Fruit fly (Drosophila melanogaster): ENCODE results near the gene Gr93b.

The Gr93b gene

dm6 chr3R:21887588-21888007 is 44.0 kb upstream of the Gr93b start (continued):
- TF ChIP-seq hkb (optimal IDR thresholded peaks at IDR 0.05) (no peak), hkb (GFP tag; IDR thresholded peaks at IDR 0.05) (peak; percentile 41; the same call in 1 of the 2 replicates), Fer2 (tag; optimal IDR thresholded peaks at IDR 0.05) (no peak), CG17385 (GFP tag; optimal IDR thresholded peaks at IDR 0.05) (no peak), Trl (optimal IDR thresholded peaks at IDR 0.05) (no peak), Trl (GFP tag; optimal IDR thresholded peaks at IDR 0.05) (no peak), pnt (GFP tag; optimal IDR thresholded peaks at IDR 0.05) (peak; percentile 35), CG3838 (GFP tag; optimal IDR thresholded peaks at IDR 0.05) (no peak), Hmr (GFP tag; optimal IDR thresholded peaks at IDR 0.05) (no peak), CG2116 (GFP tag; optimal IDR thresholded peaks at IDR 0.05) (no peak), tio (GFP tag; optimal IDR thresholded peaks at IDR 0.05) (no peak), Ptx1 (GFP tag; IDR thresholded peaks at IDR 0.05) (peak; percentile 65), CG16779 (GFP tag; IDR thresholded peaks at IDR 0.05) (no peak), CG9932 (GFP tag; IDR thresholded peaks at IDR 0.05) (no peak), D (optimal IDR thresholded peaks at IDR 0.05) (no peak), D (GFP tag; optimal IDR thresholded peaks at IDR 0.05) (no peak), zen (tag; optimal IDR thresholded peaks at IDR 0.05) (no peak), mirr (GFP tag; optimal IDR thresholded peaks at IDR 0.05) (no peak), CG17568 (GFP tag; optimal IDR thresholded peaks at IDR 0.05) (no peak), caup (GFP tag; optimal IDR thresholded peaks at IDR 0.05; ENCODE audit: severe bottlenecking) (no peak), ftz-f1 (GFP tag; optimal IDR thresholded peaks at IDR 0.05) (no peak), Hsf (GFP tag; optimal IDR thresholded peaks at IDR 0.05) (no peak), CG7271 (tag; optimal IDR thresholded peaks at IDR 0.05) (no peak), pb (GFP tag; optimal IDR thresholded peaks at IDR 0.05) (no peak), CG6254 (GFP tag; optimal IDR thresholded peaks at IDR 0.05) (no peak), nerfin-1 (tag; optimal IDR thresholded peaks at IDR 0.05) (no peak), Myb (GFP tag; optimal IDR thresholded peaks at IDR 0.05) (no peak), dati (GFP tag; IDR thresholded peaks at IDR 0.05) (no peak), CG10654 (GFP tag; optimal IDR thresholded peaks at IDR 0.05) (no peak), Atf-2 (GFP tag; optimal IDR thresholded peaks at IDR 0.05) (no peak), Tbp (GFP tag; optimal IDR thresholded peaks at IDR 0.05) (no peak), Dad (GFP tag; optimal IDR thresholded peaks at IDR 0.05) (no peak), fd102C (GFP tag; optimal IDR thresholded peaks at IDR 0.05) (no peak), Awh (GFP tag; IDR thresholded peaks at IDR 0.05) (0 out of 2 replicates have a peak, but pooled peaks have one; percentile 43), gro (GFP tag; optimal IDR thresholded peaks at IDR 0.05) (no peak), CG42726 (GFP tag; IDR thresholded peaks at IDR 0.05; ENCODE audit: partially characterized antibody) (no peak), CG8765 (GFP tag; IDR thresholded peaks at IDR 0.05) (no peak), unpg (GFP tag; optimal IDR thresholded peaks at IDR 0.05) (no peak), CG33557 (GFP tag; optimal IDR thresholded peaks at IDR 0.05) (peak; percentile 13), crc (GFP tag; optimal IDR thresholded peaks at IDR 0.05) (no peak), CG10431 (GFP tag; optimal IDR thresholded peaks at IDR 0.05) (no peak), CG6813 (GFP tag; optimal IDR thresholded peaks at IDR 0.05) (no peak), Hr78 (GFP tag; optimal IDR thresholded peaks at IDR 0.05) (no peak), ham (GFP tag; IDR thresholded peaks at IDR 0.05) (no peak), sima (GFP tag; optimal IDR thresholded peaks at IDR 0.05) (no peak), CG1529 (GFP tag; optimal IDR thresholded peaks at IDR 0.05) (no peak), h (optimal IDR thresholded peaks at IDR 0.05) (no peak), CG13296 (GFP tag; optimal IDR thresholded peaks at IDR 0.05) (no peak), ab (GFP tag; optimal IDR thresholded peaks at IDR 0.05) (no peak), ci (GFP tag; IDR thresholded peaks at IDR 0.05) (no peak), chinmo (GFP tag; IDR thresholded peaks at IDR 0.05; ENCODE audit: partially characterized antibody) (no peak), dmrt99B (tag; optimal IDR thresholded peaks at IDR 0.05) (no peak), chif (GFP tag; optimal IDR thresholded peaks at IDR 0.05) (peak in 1 of 2 experiments; percentile 8)
